Fruit fly (Drosophila melanogaster): ENCODE results near the gene CG17026.

- TF ChIP-seq CG10321 (GFP tag; IDR thresholded peaks at IDR 0.05) = no peak
- TF ChIP-seq CG6813 (GFP tag; optimal IDR thresholded peaks at IDR 0.05) = no peak
- TF ChIP-seq NC2α (GFP tag; optimal IDR thresholded peaks at IDR 0.05) = no peak
- TF ChIP-seq hb (GFP tag; IDR thresholded peaks at IDR 0.05; ENCODE audit: partially characterized antibody) = no peak
- TF ChIP-seq kni (GFP tag; optimal IDR thresholded peaks at IDR 0.05) = no peak
- no peak for TF ChIP-seq Lpt (GFP tag; optimal IDR thresholded peaks at IDR 0.05)
- no peak for TF ChIP-seq usp (GFP tag; optimal IDR thresholded peaks at IDR 0.05)
- no peak for TF ChIP-seq Hr78 (GFP tag; optimal IDR thresholded peaks at IDR 0.05)
- no peak for TF ChIP-seq MTF-1 (GFP tag; optimal IDR thresholded peaks at IDR 0.05; ENCODE audit: borderline replicate concordance)
Measured at dm6 chr3L:15987635-15988034, 12.5 kb downstream of the CG17026 start, which contains the start of gene PolD1.

All from whole organism, embryonic.